Fruit fly (Drosophila melanogaster) whole organism, embryonic: ENCODE data around the gene Ssl2.

Experiments
- ATbp ChIP-seq: fragments of 200-800 bp; sonication (Bioruptor generic); optimal IDR thresholded peaks from 2 replicates; lab custom pipeline; 2017; ENCODE audit warnings: missing biosample characterization, mild to moderate bottlenecking, missing genetic modification characterization, missing genetic modification reagents
- Atf3 ChIP-seq: fragments of 200-800 bp; sonication (Bioruptor generic); optimal IDR thresholded peaks from 3 replicates; lab custom pipeline; 2016; ENCODE audit warnings: missing biosample characterization, missing genetic modification characterization
- BEAF-32 ChIP-seq: fragments of 200-800 bp; sonication (Bioruptor generic); optimal IDR thresholded peaks from 3 replicates; lab custom pipeline; 2017; ENCODE audit warnings: missing biosample characterization, missing genetic modification characterization, mild to moderate bottlenecking, moderate library complexity, missing genetic modification reagents
- CG10565 ChIP-seq: fragments of 200-800 bp; sonication (Bioruptor generic); optimal IDR thresholded peaks from 3 replicates; lab custom pipeline; 2016; ENCODE audit warnings: missing biosample characterization, mild to moderate bottlenecking, missing genetic modification characterization
- CG11695 ChIP-seq: fragments of 200-800 bp; sonication (Bioruptor generic); IDR thresholded peaks from 3 replicates; pipeline ENCODE4 v1.3.6; 2022; ENCODE audit warnings: missing biosample characterization, missing genetic modification characterization
- CG12391 ChIP-seq: fragments of 200-800 bp; sonication (Bioruptor generic); optimal IDR thresholded peaks from 3 replicates; lab custom pipeline; 2018; ENCODE audit warnings: missing biosample characterization, mild to moderate bottlenecking, missing genetic modification characterization, moderate library complexity
- CG14710 ChIP-seq: fragments of 200-800 bp; sonication (Bioruptor generic); optimal IDR thresholded peaks from 3 replicates; lab custom pipeline; 2019; ENCODE audit warnings: missing biosample characterization, mild to moderate bottlenecking, missing genetic modification characterization, moderate library complexity
- CG14965 ChIP-seq: fragments of 200-800 bp; sonication (Bioruptor generic); optimal IDR thresholded peaks from 2 replicates; lab custom pipeline; 2016; ENCODE audit warnings: missing biosample characterization, missing genetic modification characterization, borderline replicate concordance
- CG1529 ChIP-seq: fragments of 200-800 bp; sonication (Bioruptor generic); optimal IDR thresholded peaks from 3 replicates; lab custom pipeline; 2018; ENCODE audit warnings: missing biosample characterization, missing genetic modification characterization
- CG17829 ChIP-seq: fragments of 200-800 bp; optimal IDR thresholded peaks from 2 replicates; lab custom pipeline; 2019; ENCODE audit warnings: missing biosample characterization, mild to moderate bottlenecking, missing genetic modification characterization, moderate library complexity
- CG31441 ChIP-seq: fragments of 200-800 bp; sonication (Bioruptor generic); IDR thresholded peaks from 2 replicates; pipeline ENCODE4 v1.3.6; 2022; ENCODE audit warnings: missing biosample characterization, missing genetic modification characterization
- CG32767 ChIP-seq: fragments of 200-800 bp; sonication (Bioruptor generic); IDR thresholded peaks from 2 replicates; pipeline ENCODE4 v1.3.6; 2022; ENCODE audit warnings: missing biosample characterization, missing genetic modification characterization
- CG32772 ChIP-seq: fragments of 200-800 bp; sonication (Bioruptor generic); IDR thresholded peaks from 2 replicates; pipeline ENCODE4 v1.3.6; 2022; ENCODE audit warnings: missing biosample characterization, missing genetic modification characterization
- CG33213 ChIP-seq: fragments of 200-800 bp; sonication (Bioruptor generic); optimal IDR thresholded peaks from 3 replicates; lab custom pipeline; 2016; ENCODE audit warnings: missing biosample characterization, missing genetic modification characterization
- CG3847 ChIP-seq: fragments of 200-800 bp; sonication (Bioruptor generic); IDR thresholded peaks from 2 replicates; pipeline ENCODE4 v1.3.6; 2022; ENCODE audit warnings: missing biosample characterization, missing genetic modification characterization
- CG3995 ChIP-seq: fragments of 200-800 bp; sonication (Bioruptor generic); optimal IDR thresholded peaks from 3 replicates; lab custom pipeline; 2016; ENCODE audit warnings: missing biosample characterization, missing genetic modification characterization
- CG4617 ChIP-seq: fragments of 200-800 bp; sonication (Bioruptor generic); optimal IDR thresholded peaks from 3 replicates; lab custom pipeline; 2016; ENCODE audit warnings: missing biosample characterization, missing genetic modification characterization, borderline replicate concordance
- CG4820 ChIP-seq: fragments of 200-800 bp; sonication (Bioruptor generic); optimal IDR thresholded peaks from 3 replicates; lab custom pipeline; 2016; ENCODE audit warnings: missing biosample characterization, missing genetic modification characterization
- CG6175 ChIP-seq: fragments of 200-800 bp; sonication (Bioruptor generic); IDR thresholded peaks from 3 replicates; pipeline ENCODE4 v1.3.6; 2022; ENCODE audit warnings: missing biosample characterization, missing genetic modification characterization
- CG6254 ChIP-seq: fragments of 200-800 bp; sonication (Bioruptor generic); optimal IDR thresholded peaks from 3 replicates; lab custom pipeline; 2017; ENCODE audit warnings: mild to moderate bottlenecking, missing biosample characterization, missing genetic modification reagents, missing genetic modification characterization
- CG6272 ChIP-seq: fragments of 200-800 bp; sonication (Bioruptor generic); IDR thresholded peaks from 2 replicates; pipeline ENCODE4 v1.3.6; 2022; ENCODE audit warnings: missing biosample characterization, missing genetic modification characterization
- CG6813 ChIP-seq: fragments of 200-800 bp; sonication (Bioruptor generic); optimal IDR thresholded peaks from 2 replicates; lab custom pipeline; 2017; ENCODE audit warnings: missing biosample characterization, missing genetic modification characterization, mild to moderate bottlenecking, moderate library complexity, missing genetic modification reagents
- CG7839 ChIP-seq: fragments of 200-800 bp; sonication (Bioruptor generic); optimal IDR thresholded peaks from 3 replicates; lab custom pipeline; 2018; ENCODE audit warnings: missing biosample characterization, mild to moderate bottlenecking, missing genetic modification characterization, moderate library complexity
- CG8388 ChIP-seq: fragments of 200-800 bp; sonication (Bioruptor generic); optimal IDR thresholded peaks from 2 replicates; lab custom pipeline; 2019; ENCODE audit warnings: missing biosample characterization, mild to moderate bottlenecking, missing genetic modification characterization, moderate library complexity
- CTCF ChIP-seq: fragments of 200-800 bp; sonication (Bioruptor generic); optimal IDR thresholded peaks from 2 replicates; lab custom pipeline; 2017; ENCODE audit warnings: missing biosample characterization, mild to moderate bottlenecking, missing genetic modification characterization, moderate library complexity
- D ChIP-seq, 2 experiments: fragments of 200-800 bp in 1 of 2; fragments of >200 bp in 1 of 2; sonication (Bioruptor generic) in 1 of 2; optimal IDR thresholded peaks; 2 replicates in 1 of 2; 3 replicates in 1 of 2; lab custom pipeline; 2017; ENCODE audit warnings: mild to moderate bottlenecking in 1 of 2, missing biosample characterization in 1 of 2, missing genetic modification characterization in 1 of 2, missing genetic modification reagents in 1 of 2
- Dbx ChIP-seq: fragments of 200-800 bp; sonication (Bioruptor generic); IDR thresholded peaks from 3 replicates; pipeline ENCODE4 v1.3.6; 2022; ENCODE audit warnings: missing biosample characterization, missing genetic modification characterization
- Ets97D ChIP-seq: fragments of 200-800 bp; sonication (Bioruptor generic); optimal IDR thresholded peaks from 3 replicates; lab custom pipeline; 2016; ENCODE audit warnings: missing biosample characterization, missing genetic modification characterization
- Fer2 ChIP-seq: fragments of 200-800 bp; sonication (Bioruptor generic); optimal IDR thresholded peaks from 2 replicates; lab custom pipeline; 2018; ENCODE audit warnings: missing biosample characterization, mild to moderate bottlenecking, missing genetic modification characterization, moderate library complexity
- Lpt ChIP-seq: fragments of >200 bp; optimal IDR thresholded peaks from 2 replicates; lab custom pipeline; 2018; ENCODE audit warnings: missing biosample characterization, missing genetic modification characterization
- Nf-YC ChIP-seq: fragments of 200-800 bp; optimal IDR thresholded peaks from 3 replicates; lab custom pipeline; 2019; ENCODE audit warnings: missing biosample characterization, mild to moderate bottlenecking, missing genetic modification characterization, moderate library complexity
- Opbp ChIP-seq: fragments of 200-800 bp; sonication (Bioruptor generic); IDR thresholded peaks from 3 replicates; pipeline ENCODE4 v1.3.6; 2022; ENCODE audit warnings: missing biosample characterization, missing genetic modification characterization; ENCODE audit not compliant: partially characterized antibody
- Poxn ChIP-seq: fragments of 200-800 bp; sonication (Bioruptor generic); IDR thresholded peaks from 2 replicates; pipeline ENCODE4 v1.3.6; 2022; ENCODE audit warnings: missing biosample characterization, missing genetic modification characterization
- Xbp1 ChIP-seq: fragments of 200-800 bp; sonication (Bioruptor generic); optimal IDR thresholded peaks from 3 replicates; lab custom pipeline; 2016; ENCODE audit warnings: missing biosample characterization, mild to moderate bottlenecking, missing genetic modification characterization
- ara ChIP-seq: fragments of 200-800 bp; sonication (Bioruptor generic); IDR thresholded peaks from 2 replicates; pipeline ENCODE4 v1.3.6; 2022; ENCODE audit warnings: missing biosample characterization, missing genetic modification characterization
- chm ChIP-seq: fragments of 200-800 bp; sonication (Bioruptor generic); IDR thresholded peaks from 2 replicates; pipeline ENCODE4 v1.3.6; 2022; ENCODE audit warnings: missing biosample characterization, missing genetic modification characterization
- croc ChIP-seq: fragments of 200-800 bp; sonication (Bioruptor generic); conservative IDR thresholded peaks from 3 replicates; pipeline ENCODE4 v1.3.6; 2022; ENCODE audit warnings: missing biosample characterization, missing genetic modification characterization
- dan ChIP-seq: fragments of 200-800 bp; sonication (Bioruptor generic); IDR thresholded peaks from 2 replicates; pipeline ENCODE4 v1.3.6; 2022; ENCODE audit warnings: missing biosample characterization, missing genetic modification characterization
- danr ChIP-seq: fragments of 200-800 bp; sonication (Bioruptor generic); IDR thresholded peaks from 2 replicates; pipeline ENCODE4 v1.3.6; 2022; ENCODE audit warnings: missing biosample characterization, missing genetic modification characterization
- fd3F ChIP-seq: fragments of 200-800 bp; sonication (Bioruptor generic); optimal IDR thresholded peaks from 2 replicates; lab custom pipeline; 2018; ENCODE audit warnings: missing biosample characterization, mild to moderate bottlenecking, missing genetic modification characterization, moderate library complexity
- gem ChIP-seq: fragments of 200-800 bp; sonication (Bioruptor generic); optimal IDR thresholded peaks from 2 replicates; lab custom pipeline; 2019; ENCODE audit warnings: missing biosample characterization, mild to moderate bottlenecking, missing genetic modification characterization, moderate library complexity
- hb ChIP-seq: fragments of 200-800 bp; sonication (Bioruptor generic); IDR thresholded peaks from 3 replicates; pipeline ENCODE4 v1.3.6; 2022; ENCODE audit warnings: missing biosample characterization, missing genetic modification characterization; ENCODE audit not compliant: partially characterized antibody
- her ChIP-seq: fragments of 200-800 bp; sonication (Bioruptor generic); optimal IDR thresholded peaks from 2 replicates; lab custom pipeline; 2016; ENCODE audit warnings: missing biosample characterization, missing genetic modification characterization
- lbe ChIP-seq: fragments of 200-800 bp; sonication (Bioruptor generic); optimal IDR thresholded peaks from 2 replicates; lab custom pipeline; 2016; ENCODE audit warnings: missing biosample characterization, mild to moderate bottlenecking, missing genetic modification characterization
- lola ChIP-seq, 3 experiments: fragments of >200 bp in 2 of 3; fragments of 200-800 bp in 1 of 3; sonication (Bioruptor generic) in 1 of 3; optimal IDR thresholded peaks; 2 replicates each; lab custom pipeline; 2017 to 2019; ENCODE audit warnings: missing biosample characterization in 3 of 3, missing genetic modification characterization in 3 of 3, mild to moderate bottlenecking in 1 of 3, moderate library complexity in 1 of 3
- mirr ChIP-seq: fragments of 200-800 bp; sonication (Bioruptor generic); optimal IDR thresholded peaks from 3 replicates; lab custom pipeline; 2018; ENCODE audit warnings: missing biosample characterization, mild to moderate bottlenecking, missing genetic modification characterization
- nerfin-1 ChIP-seq: fragments of 200-800 bp; sonication (Bioruptor generic); optimal IDR thresholded peaks from 3 replicates; lab custom pipeline; 2019; ENCODE audit warnings: missing biosample characterization, mild to moderate bottlenecking, missing genetic modification characterization, moderate library complexity
- stc ChIP-seq: fragments of 200-800 bp; sonication (Bioruptor generic); IDR thresholded peaks from 2 replicates; pipeline ENCODE4 v1.3.6; 2022; ENCODE audit warnings: missing biosample characterization, missing genetic modification characterization
- wek ChIP-seq: fragments of 200-800 bp; sonication (Bioruptor generic); optimal IDR thresholded peaks from 3 replicates; lab custom pipeline; 2018; ENCODE audit warnings: missing biosample characterization, mild to moderate bottlenecking, missing genetic modification characterization, moderate library complexity

Ssl2 gene

DNA sequence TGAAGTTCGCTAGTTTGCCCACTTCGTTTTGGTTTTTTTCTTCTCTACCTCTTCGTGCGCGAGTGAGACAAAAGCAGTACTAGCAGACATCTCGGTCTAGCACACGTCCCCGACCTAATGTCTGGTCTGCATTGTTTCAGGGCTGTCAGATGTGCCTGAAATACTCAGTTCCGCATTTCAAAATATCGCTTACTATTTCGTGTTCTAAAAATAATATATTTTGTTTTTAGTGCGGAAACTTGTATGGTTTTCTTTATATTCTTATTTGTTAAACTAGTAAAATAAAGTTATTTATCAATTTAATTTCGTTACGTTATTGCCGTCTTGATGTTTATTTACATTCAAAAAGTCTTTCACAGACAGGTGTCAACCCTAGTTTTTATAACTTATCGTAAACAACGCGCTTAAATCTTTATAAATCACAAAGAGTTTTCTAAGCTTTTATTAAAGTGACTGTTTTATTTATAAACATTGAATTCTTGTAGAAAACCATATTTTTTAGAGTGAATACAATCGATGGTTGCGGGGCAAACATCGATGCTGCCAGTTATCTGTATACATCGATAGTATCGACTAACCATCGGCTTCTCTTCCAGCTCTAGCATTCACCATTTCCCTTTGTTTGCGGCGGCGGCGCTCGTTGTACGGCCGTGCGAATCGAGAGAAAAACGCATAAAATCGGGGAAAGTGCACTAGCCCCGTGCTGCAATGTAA is 30.9 kb upstream of the Ssl2 start (continued):
- peak; percentile 47 for TF ChIP-seq mirr (GFP tag; lab: Kevin White, UChicago)
- no peak for TF ChIP-seq CG31441 (GFP tag; lab: Robert Waterston, UW)
- TF ChIP-seq dan (GFP tag; lab: Robert Waterston, UW) = no peak
- no peak for TF ChIP-seq Opbp (GFP tag; lab: Robert Waterston, UW)
- peak; percentile 79 for TF ChIP-seq CG6272 (GFP tag; lab: Robert Waterston, UW)
- TF ChIP-seq CG32767 (GFP tag; lab: Robert Waterston, UW) = no peak
- no peak for TF ChIP-seq CG3847
- TF ChIP-seq CG7839 = peak; percentile 80
- peak; percentile 49 for TF ChIP-seq CG4820 (GFP tag; lab: Kevin White, UChicago)
- no peak for TF ChIP-seq hb (GFP tag; lab: Robert Waterston, UW)
- TF ChIP-seq lola (GFP tag; optimal IDR thresholded peaks at IDR 0.05; lab: Kevin White, UChicago) = peak in 1 of 3 experiments; percentile 76
- peak; percentile 50 for TF ChIP-seq Xbp1 (GFP tag; lab: Kevin White, UChicago)
- TF ChIP-seq her (GFP tag; lab: Kevin White, UChicago) = peak; percentile 59
- TF ChIP-seq CTCF (GFP tag; lab: Kevin White, UChicago) = no peak
- TF ChIP-seq CG3995 (GFP tag; lab: Kevin White, UChicago) = no peak
- TF ChIP-seq CG32772 (GFP tag; lab: Robert Waterston, UW) = no peak
- TF ChIP-seq nerfin-1 (tag; lab: Kevin White, UChicago) = peak; percentile 59
- TF ChIP-seq chm (GFP tag; lab: Robert Waterston, UW) = no peak
- TF ChIP-seq CG1529 (GFP tag; lab: Kevin White, UChicago) = peak; percentile 45
- no peak for TF ChIP-seq stc (GFP tag; lab: Robert Waterston, UW)
- no peak for TF ChIP-seq danr
- peak; percentile 37 for TF ChIP-seq CG6254 (GFP tag; lab: Kevin White, UChicago)
- peak; percentile 64 for TF ChIP-seq fd3F (GFP tag; lab: Kevin White, UChicago)
- TF ChIP-seq BEAF-32 = peak; percentile 97
- no peak for TF ChIP-seq wek (GFP tag; lab: Kevin White, UChicago)
- TF ChIP-seq Atf3 = no peak
- TF ChIP-seq CG8388 (GFP tag; lab: Kevin White, UChicago) = peak; percentile 64
- TF ChIP-seq CG10565 (GFP tag; lab: Kevin White, UChicago) = no peak
- TF ChIP-seq Fer2 (tag; lab: Kevin White, UChicago) = peak; percentile 81
- peak; percentile 84 for TF ChIP-seq CG14710 (tag; lab: Kevin White, UChicago)
- TF ChIP-seq Poxn = no peak
- no peak for TF ChIP-seq CG6813 (GFP tag; lab: Kevin White, UChicago)
- peak; percentile 86 for TF ChIP-seq CG12391
- no peak for TF ChIP-seq ara (GFP tag; lab: Robert Waterston, UW)
- TF ChIP-seq CG14965 (GFP tag; lab: Kevin White, UChicago) = no peak
- no peak for TF ChIP-seq CG11695 (GFP tag; lab: Robert Waterston, UW)
- no peak for TF ChIP-seq CG6175
- TF ChIP-seq CG4617 (GFP tag; lab: Kevin White, UChicago) = peak; percentile 77
- TF ChIP-seq Nf-YC (tag; lab: Kevin White, UChicago) = peak; percentile 72
- TF ChIP-seq Ets97D (GFP tag; lab: Kevin White, UChicago) = peak; percentile 86
- no peak for TF ChIP-seq D (optimal IDR thresholded peaks at IDR 0.05; lab: Kevin White, UChicago)
- peak; percentile 55 for TF ChIP-seq D (GFP tag; optimal IDR thresholded peaks at IDR 0.05; lab: Kevin White, UChicago)
- no peak for TF ChIP-seq Lpt (GFP tag; lab: Kevin White, UChicago)
- TF ChIP-seq CG17829 (tag; lab: Kevin White, UChicago) = peak; percentile 77
- peak; percentile 44; the same call in 2 of the 3 replicates for TF ChIP-seq croc (GFP tag; lab: Robert Waterston, UW)
- TF ChIP-seq gem (tag; lab: Kevin White, UChicago) = peak; percentile 89
- peak; percentile 40 for TF ChIP-seq lbe
- peak; percentile 50 for TF ChIP-seq ATbp (GFP tag; lab: Kevin White, UChicago)
- TF ChIP-seq Dbx (GFP tag; lab: Robert Waterston, UW) = no peak
- peak; percentile 35 for TF ChIP-seq CG33213 (GFP tag; lab: Kevin White, UChicago)
